Worm (Caenorhabditis elegans): ENCODE data around the gene srg-4.

ce11 chrIII:6285890-6286289 lies 24.0 kb upstream of the srg-4 start, which contains the start of gene gadr-3:
- no peak for TF ChIP-seq nhr-237 (tag; optimal IDR thresholded peaks at IDR 0.05)
- no peak for TF ChIP-seq attf-4 (tag; optimal IDR thresholded peaks at IDR 0.05)
- TF ChIP-seq fos-1 (tag; optimal IDR thresholded peaks at IDR 0.05) = no peak
- TF ChIP-seq lsy-2 (tag; optimal IDR thresholded peaks at IDR 0.05) = no peak

All from whole organism, L4 larva.